Fruit fly (Drosophila melanogaster) whole organism, embryonic: ENCODE data around the gene CG4313.

ENCODE experiments used
- Awh ChIP-seq: fragments of 200-800 bp; sonication (Bioruptor generic); IDR thresholded peaks from 2 replicates; pipeline ENCODE4, ENCODE4 v1.3.6; 2022; ENCODE audit warnings: missing biosample characterization, missing genetic modification characterization
- CG10431 ChIP-seq: fragments of 200-800 bp; sonication (Bioruptor generic); optimal IDR thresholded peaks from 3 replicates; lab custom pipeline; 2018; ENCODE audit warnings: missing biosample characterization, mild to moderate bottlenecking, missing genetic modification characterization
- CG12219 ChIP-seq: fragments of 200-800 bp; sonication (Bioruptor generic); optimal IDR thresholded peaks from 3 replicates; lab custom pipeline; 2018; ENCODE audit warnings: missing biosample characterization, mild to moderate bottlenecking, missing genetic modification characterization
- CG13424 ChIP-seq: fragments of 200-800 bp; sonication (Bioruptor generic); optimal IDR thresholded peaks from 2 replicates; lab custom pipeline; 2019; ENCODE audit warnings: missing biosample characterization, mild to moderate bottlenecking, missing genetic modification characterization, moderate library complexity
- CG14710 ChIP-seq: fragments of 200-800 bp; sonication (Bioruptor generic); optimal IDR thresholded peaks from 3 replicates; lab custom pipeline; 2019; ENCODE audit warnings: missing biosample characterization, mild to moderate bottlenecking, missing genetic modification characterization, moderate library complexity
- CG16779 ChIP-seq: fragments of 200-800 bp; sonication (Bioruptor generic); IDR thresholded peaks from 2 replicates; pipeline ENCODE4 v1.3.6; 2022; ENCODE audit warnings: missing biosample characterization, missing genetic modification characterization
- CG17385 ChIP-seq: fragments of 200-800 bp; sonication (Bioruptor generic); optimal IDR thresholded peaks from 3 replicates; lab custom pipeline; 2018; ENCODE audit warnings: missing biosample characterization, mild to moderate bottlenecking, missing genetic modification characterization
- CG1832 ChIP-seq: fragments of 200-800 bp; sonication (Bioruptor generic); optimal IDR thresholded peaks from 2 replicates; lab custom pipeline; 2017; ENCODE audit warnings: missing biosample characterization, mild to moderate bottlenecking, missing genetic modification characterization, inconsistent platforms
- CG2116 ChIP-seq: fragments of 200-800 bp; sonication (Bioruptor generic); optimal IDR thresholded peaks from 3 replicates; lab custom pipeline; 2018; ENCODE audit warnings: missing biosample characterization, mild to moderate bottlenecking, missing genetic modification characterization
- CG2199 ChIP-seq: fragments of 200-800 bp; sonication (Bioruptor generic); IDR thresholded peaks from 3 replicates; pipeline ENCODE4 v1.3.6; 2022; ENCODE audit warnings: missing biosample characterization, missing genetic modification characterization
- CG30403 ChIP-seq: fragments of 200-800 bp; sonication (Bioruptor generic); optimal IDR thresholded peaks from 3 replicates; lab custom pipeline; 2016; ENCODE audit warnings: missing biosample characterization, missing genetic modification characterization
- CG33557 ChIP-seq: fragments of 200-800 bp; sonication (Bioruptor generic); optimal IDR thresholded peaks from 2 replicates; lab custom pipeline; 2019; ENCODE audit warnings: missing biosample characterization, mild to moderate bottlenecking, missing genetic modification characterization, moderate library complexity
- CG34376 ChIP-seq: fragments of 200-800 bp; sonication (Bioruptor generic); optimal IDR thresholded peaks from 2 replicates; lab custom pipeline; 2018; ENCODE audit warnings: missing biosample characterization, mild to moderate bottlenecking, missing genetic modification characterization
- CG34422 ChIP-seq: fragments of 200-800 bp; sonication (Bioruptor generic); IDR thresholded peaks from 3 replicates; pipeline ENCODE4 v1.3.6; 2022; ENCODE audit warnings: missing biosample characterization, missing genetic modification characterization
- CG4282 ChIP-seq: fragments of 200-800 bp; sonication (Bioruptor generic); optimal IDR thresholded peaks from 2 replicates; lab custom pipeline; 2016; ENCODE audit warnings: missing biosample characterization, missing genetic modification characterization
- CG4707 ChIP-seq: fragments of 200-800 bp; sonication (Bioruptor generic); optimal IDR thresholded peaks from 2 replicates; lab custom pipeline; 2018; ENCODE audit warnings: missing biosample characterization, mild to moderate bottlenecking, missing genetic modification characterization, moderate library complexity
- CG6765 ChIP-seq: fragments of 200-800 bp; sonication (Bioruptor generic); optimal IDR thresholded peaks from 3 replicates; lab custom pipeline; 2017; ENCODE audit warnings: missing biosample characterization, mild to moderate bottlenecking, missing genetic modification characterization
- CG7839 ChIP-seq: fragments of 200-800 bp; sonication (Bioruptor generic); optimal IDR thresholded peaks from 3 replicates; lab custom pipeline; 2018; ENCODE audit warnings: missing biosample characterization, mild to moderate bottlenecking, missing genetic modification characterization, moderate library complexity
- CG8359 ChIP-seq: fragments of 200-800 bp; sonication (Bioruptor generic); optimal IDR thresholded peaks from 2 replicates; lab custom pipeline; 2017; ENCODE audit warnings: missing biosample characterization, mild to moderate bottlenecking, missing genetic modification characterization, borderline replicate concordance
- Dfd ChIP-seq, 2 experiments: fragments of >200 bp; optimal IDR thresholded peaks; 2 replicates each; lab custom pipeline; 2017; ENCODE audit warnings: missing biosample characterization in 2 of 2, missing genetic modification characterization in 2 of 2
- Ets97D ChIP-seq: fragments of 200-800 bp; sonication (Bioruptor generic); optimal IDR thresholded peaks from 3 replicates; lab custom pipeline; 2016; ENCODE audit warnings: missing biosample characterization, missing genetic modification characterization
- HHEX ChIP-seq: fragments of 200-800 bp; sonication (Bioruptor generic); optimal IDR thresholded peaks from 3 replicates; lab custom pipeline; 2017; ENCODE audit warnings: missing biosample characterization, mild to moderate bottlenecking, missing genetic modification characterization, missing genetic modification reagents
- HLH4C ChIP-seq: fragments of 200-800 bp; sonication (Bioruptor generic); IDR thresholded peaks from 3 replicates; pipeline ENCODE4 v1.3.6; 2022; ENCODE audit warnings: missing biosample characterization, missing genetic modification characterization; ENCODE audit not compliant: partially characterized antibody
- HmgZ ChIP-seq: fragments of 200-800 bp; sonication (Bioruptor generic); optimal IDR thresholded peaks from 2 replicates; lab custom pipeline; 2018; ENCODE audit warnings: missing biosample characterization, mild to moderate bottlenecking, missing genetic modification characterization
- Hmx ChIP-seq: fragments of 200-800 bp; sonication (Bioruptor generic); optimal IDR thresholded peaks from 2 replicates; lab custom pipeline; 2016; ENCODE audit warnings: missing biosample characterization, missing genetic modification characterization
- MTF-1 ChIP-seq: fragments of 200-800 bp; sonication (Bioruptor generic); optimal IDR thresholded peaks from 2 replicates; lab custom pipeline; 2018; ENCODE audit warnings: missing biosample characterization, mild to moderate bottlenecking, missing genetic modification characterization, borderline replicate concordance
- Med ChIP-seq: fragments of 200-800 bp; sonication (Bioruptor generic); peaks from one replicate; lab custom pipeline; 2016; ENCODE audit warnings: missing biosample characterization, missing genetic modification characterization, mild to moderate bottlenecking, inconsistent platforms, moderate library complexity
- Nf-YB ChIP-seq: fragments of 200-800 bp; sonication (Bioruptor generic); optimal IDR thresholded peaks from 3 replicates; lab custom pipeline; 2019; ENCODE audit warnings: missing biosample characterization, mild to moderate bottlenecking, missing genetic modification characterization, moderate library complexity
- Opbp ChIP-seq: fragments of 200-800 bp; sonication (Bioruptor generic); IDR thresholded peaks from 3 replicates; pipeline ENCODE4 v1.3.6; 2022; ENCODE audit warnings: missing biosample characterization, missing genetic modification characterization; ENCODE audit not compliant: partially characterized antibody
- Trl ChIP-seq, 3 experiments: fragments of >200 bp in 2 of 3; fragments of 200-800 bp in 1 of 3; sonication (Bioruptor generic) in 1 of 3; optimal IDR thresholded peaks; 2 replicates in 1 of 3; 3 replicates in 2 of 3; lab custom pipeline; 2016 to 2017; ENCODE audit warnings: missing biosample characterization in 1 of 3, missing genetic modification characterization in 1 of 3
- Xbp1 ChIP-seq: fragments of 200-800 bp; sonication (Bioruptor generic); optimal IDR thresholded peaks from 3 replicates; lab custom pipeline; 2016; ENCODE audit warnings: missing biosample characterization, mild to moderate bottlenecking, missing genetic modification characterization
- al ChIP-seq: fragments of 200-800 bp; sonication (Bioruptor generic); IDR thresholded peaks from 2 replicates; pipeline ENCODE4 v1.3.6; 2022; ENCODE audit warnings: missing biosample characterization, missing genetic modification characterization
- ci ChIP-seq: fragments of 200-800 bp; sonication (Bioruptor generic); IDR thresholded peaks from 3 replicates; pipeline ENCODE4 v1.3.6; 2022; ENCODE audit warnings: missing biosample characterization, missing genetic modification characterization
- crc ChIP-seq: fragments of 200-800 bp; sonication (Bioruptor generic); optimal IDR thresholded peaks from 2 replicates; lab custom pipeline; 2016; ENCODE audit warnings: missing biosample characterization, missing genetic modification characterization
- crol ChIP-seq: fragments of 200-800 bp; sonication (Bioruptor generic); IDR thresholded peaks from 2 replicates; pipeline ENCODE4 v1.3.6; 2022; ENCODE audit warnings: missing biosample characterization, missing genetic modification characterization
- da ChIP-seq: fragments of 200-800 bp; sonication (Bioruptor generic); optimal IDR thresholded peaks from 2 replicates; lab custom pipeline; 2016; ENCODE audit warnings: missing biosample characterization, missing genetic modification characterization
- gce ChIP-seq: fragments of 200-800 bp; sonication (Bioruptor generic); IDR thresholded peaks from 3 replicates; pipeline ENCODE4 v1.3.6; 2022; ENCODE audit warnings: missing biosample characterization, missing genetic modification characterization
- pan ChIP-seq, 4 experiments: fragments of >200 bp in 3 of 4; fragments of 200-800 bp in 1 of 4; sonication (Bioruptor generic) in 1 of 4; optimal IDR thresholded peaks in 3 of 4; IDR thresholded peaks in 1 of 4; 2 replicates each; pipeline versions ENCODE4 v1.3.6 to Lab custom; 2017 to 2022; ENCODE audit warnings: missing biosample characterization in 2 of 4, missing genetic modification characterization in 2 of 4, mixed read lengths in 1 of 4
- pfk ChIP-seq: fragments of 200-800 bp; sonication (Bioruptor generic); optimal IDR thresholded peaks from 2 replicates; lab custom pipeline; 2018; ENCODE audit warnings: missing biosample characterization, mild to moderate bottlenecking, missing genetic modification characterization, moderate library complexity
- ranshi ChIP-seq: fragments of 200-800 bp; sonication (Bioruptor generic); IDR thresholded peaks from 2 replicates; pipeline ENCODE4 v1.3.6; 2022; ENCODE audit warnings: missing biosample characterization, missing genetic modification characterization
- row ChIP-seq: fragments of 200-800 bp; sonication (Bioruptor generic); IDR thresholded peaks from 3 replicates; pipeline ENCODE4 v1.3.6; 2022; ENCODE audit warnings: missing biosample characterization, missing genetic modification characterization
- sens ChIP-seq: fragments of 200-800 bp; sonication (Bioruptor generic); peaks from one replicate; lab custom pipeline; 2016; ENCODE audit warnings: missing biosample characterization, missing genetic modification characterization
- sna ChIP-seq: fragments of 200-800 bp; sonication (Bioruptor generic); IDR thresholded peaks from 2 replicates; pipeline ENCODE4 v1.3.6; 2022; ENCODE audit warnings: missing biosample characterization, missing genetic modification characterization; ENCODE audit not compliant: partially characterized antibody
- sob ChIP-seq: fragments of 200-800 bp; sonication (Bioruptor generic); IDR thresholded peaks from 2 replicates; pipeline ENCODE4 v1.3.6; 2022; ENCODE audit warnings: missing biosample characterization, missing genetic modification characterization

Gene CG4313

dm6 chrX:2012837-2013236 lies 28.8 kb upstream of the CG4313 start (continued):
- TF ChIP-seq pan (optimal IDR thresholded peaks at IDR 0.05; lab: Kevin White, UChicago), result no peak
- TF ChIP-seq pan (GFP tag; optimal IDR thresholded peaks at IDR 0.05 in 1 of 2, IDR thresholded peaks at IDR 0.05 in 1 of 2), result no peak
- TF ChIP-seq Ets97D, result peak; percentile 44
- TF ChIP-seq CG4282, result peak; percentile 17
- TF ChIP-seq al (GFP tag; lab: Robert Waterston, UW), result 0 out of 2 replicates have a peak, but pooled peaks have one; percentile 9
- no peak for TF ChIP-seq CG16779 (GFP tag; lab: Robert Waterston, UW)
- peak; percentile 88 for TF ChIP-seq Med (GFP tag; lab: Kevin White, UChicago)
- peak; percentile 43 for TF ChIP-seq HmgZ (tag; lab: Kevin White, UChicago)

- no peak for TF ChIP-seq row (GFP tag; lab: Robert Waterston, UW)
- no peak for TF ChIP-seq Awh
- TF ChIP-seq crol, result peak; percentile 55
- no peak for TF ChIP-seq CG34422 (GFP tag; lab: Robert Waterston, UW)
- TF ChIP-seq sob, result no peak
- TF ChIP-seq CG34376 (GFP tag; lab: Kevin White, UChicago), result no peak
- no peak for TF ChIP-seq Opbp
- TF ChIP-seq Dfd (GFP tag; optimal IDR thresholded peaks at IDR 0.05; lab: Kevin White, UChicago), result no peak
- TF ChIP-seq CG7839 (tag; lab: Kevin White, UChicago), result no peak
- no peak for TF ChIP-seq Med (GFP tag; lab: Kevin White, UChicago)
- TF ChIP-seq HLH4C (GFP tag; lab: Robert Waterston, UW), result peak; percentile 34; the same call in 1 of the 3 replicates
- no peak for TF ChIP-seq pfk
- no peak for TF ChIP-seq CG2199 (GFP tag; lab: Robert Waterston, UW)
- no peak for TF ChIP-seq sna
- TF ChIP-seq CG8359 (GFP tag; lab: Kevin White, UChicago), result no peak
- no peak for TF ChIP-seq CG30403 (GFP tag; lab: Kevin White, UChicago)
- TF ChIP-seq Trl (optimal IDR thresholded peaks at IDR 0.05; lab: Kevin White, UChicago), result peak in 1 of 2 experiments; percentile 26
- no peak for TF ChIP-seq Trl (GFP tag; optimal IDR thresholded peaks at IDR 0.05; lab: Kevin White, UChicago)
- no peak for TF ChIP-seq Hmx (GFP tag; lab: Kevin White, UChicago)
- TF ChIP-seq ranshi (GFP tag; lab: Robert Waterston, UW), result no peak
- no peak for TF ChIP-seq da (GFP tag; lab: Kevin White, UChicago)
Measured at dm6 chrX:2013365-2013764, 28.3 kb upstream of the CG4313 start.

- TF ChIP-seq CG1832 (GFP tag; lab: Kevin White, UChicago), result peak; percentile 30
- TF ChIP-seq CG34376 (GFP tag; lab: Kevin White, UChicago), result peak; percentile 32
- TF ChIP-seq HLH4C (GFP tag; lab: Robert Waterston, UW), result no peak
- peak; percentile 51 for TF ChIP-seq Med (GFP tag; lab: Kevin White, UChicago)
- TF ChIP-seq CG6765, result peak; percentile 10
- TF ChIP-seq sens (GFP tag; lab: Kevin White, UChicago), result no peak
- TF ChIP-seq Ets97D, result peak; percentile 91
- TF ChIP-seq Nf-YB (GFP tag; lab: Kevin White, UChicago), result no peak
- TF ChIP-seq Xbp1 (GFP tag; lab: Kevin White, UChicago), result no peak
- TF ChIP-seq CG13424 (tag; lab: Kevin White, UChicago), result no peak
- TF ChIP-seq MTF-1 (GFP tag; lab: Kevin White, UChicago), result peak; percentile 53
- TF ChIP-seq CG12219 (GFP tag; lab: Kevin White, UChicago), result peak; percentile 25
- TF ChIP-seq crc, result no peak
- TF ChIP-seq CG33557 (GFP tag; lab: Kevin White, UChicago), result peak; percentile 33
- TF ChIP-seq HHEX (GFP tag; lab: Kevin White, UChicago), result peak; percentile 26
- peak; percentile 48 for TF ChIP-seq CG17385 (GFP tag; lab: Kevin White, UChicago)
- peak; percentile 25 for TF ChIP-seq CG4707 (GFP tag; lab: Kevin White, UChicago)
- TF ChIP-seq CG14710 (tag; lab: Kevin White, UChicago), result peak; percentile 12
- peak; percentile 50; the same call in 2 of the 3 replicates for TF ChIP-seq ci (GFP tag; lab: Robert Waterston, UW)
- peak; percentile 11 for TF ChIP-seq CG2116 (GFP tag; lab: Kevin White, UChicago)
- TF ChIP-seq CG10431 (GFP tag; lab: Kevin White, UChicago), result peak; percentile 39
- 0 out of 3 replicates have a peak, but pooled peaks have one; percentile 35 for TF ChIP-seq gce (GFP tag; lab: Robert Waterston, UW)
Measured at dm6 chrX:2024819-2025218, 16.8 kb upstream of the CG4313 start.
